Worm (Caenorhabditis elegans): Measurements from ENCODE around the gene W07G4.7.

The W07G4.7 gene

DNA sequence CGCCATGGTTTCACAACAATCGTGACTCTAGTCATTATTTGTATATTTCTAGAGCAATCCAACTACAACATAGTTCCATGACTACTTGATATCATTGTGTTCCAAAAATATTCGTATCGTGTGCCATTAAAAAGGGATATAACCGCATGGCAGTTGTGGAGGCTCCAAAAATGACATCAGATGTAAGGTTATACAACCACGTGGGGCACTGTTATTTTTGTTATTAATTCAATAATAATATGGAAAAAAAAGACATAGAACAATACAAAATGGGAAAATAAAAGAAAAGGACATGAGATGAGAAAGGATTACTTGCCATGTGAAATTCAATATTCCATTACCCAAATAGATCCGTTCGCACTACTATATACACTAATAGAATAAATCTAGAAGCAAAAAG lies 40.9 kb upstream of the W07G4.7 start:
- TF ChIP-seq lin-13 (GFP tag; optimal IDR thresholded peaks at IDR 0.05) (no peak), peb-1 (tag; optimal IDR thresholded peaks at IDR 0.05) (no peak), lin-39 (tag; optimal IDR thresholded peaks at IDR 0.05) (no peak), nhr-12 (tag; optimal IDR thresholded peaks at IDR 0.05) (no peak), blmp-1 (tag; optimal IDR thresholded peaks at IDR 0.05; ENCODE audit: insufficient read depth) (no peak), gmeb-1 (tag; optimal IDR thresholded peaks at IDR 0.05) (no peak), crh-2 (tag; optimal IDR thresholded peaks at IDR 0.05) (no peak)

DNA sequence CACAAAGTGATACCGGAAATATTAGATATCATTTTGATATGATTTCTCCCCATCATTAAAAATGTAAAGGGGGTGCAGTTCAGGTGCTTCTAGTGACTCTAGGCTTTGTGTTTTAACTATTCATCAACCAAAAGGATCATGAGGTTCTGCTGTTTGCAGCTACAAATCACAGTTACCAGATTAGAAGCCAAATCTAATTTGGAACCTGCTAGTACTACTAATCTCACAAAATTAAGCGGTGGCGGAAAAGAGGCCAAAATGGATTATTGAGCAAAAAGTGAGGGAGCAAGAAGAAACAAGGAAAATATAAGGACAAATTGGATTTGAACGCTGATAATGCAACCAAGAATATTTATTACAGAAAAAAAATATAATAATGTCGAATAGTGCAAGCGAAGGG lies 39.6 kb upstream of the W07G4.7 start:
- no peak for TF ChIP-seq snpc-4 (tag; optimal IDR thresholded peaks at IDR 0.05)
- TF ChIP-seq mab-5 (tag; optimal IDR thresholded peaks at IDR 0.05): no peak
- no peak for TF ChIP-seq C34F6.9 (tag; optimal IDR thresholded peaks at IDR 0.05)

DNA sequence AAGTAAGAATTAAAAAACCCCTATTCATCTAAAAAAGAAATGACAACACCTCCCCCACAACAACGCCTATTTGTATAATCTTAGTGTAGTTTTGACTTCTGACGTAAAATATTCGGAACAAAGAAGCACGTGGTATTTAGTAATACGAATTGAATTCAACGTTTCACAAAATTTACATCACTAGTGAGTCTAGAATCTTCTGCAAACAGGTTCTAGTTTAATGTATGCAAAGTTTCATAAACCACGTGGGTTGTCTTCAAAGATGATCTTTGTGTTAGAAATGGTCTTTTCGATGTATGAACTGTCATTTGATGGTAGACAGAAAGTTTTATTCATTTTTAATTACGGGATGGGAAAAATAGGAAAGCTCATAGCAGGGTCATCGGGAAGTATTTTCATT lies 38.6 kb upstream of the W07G4.7 start:
- TF ChIP-seq R02D3.7 (tag; optimal IDR thresholded peaks at IDR 0.05) (no peak), nhr-23 (tag; optimal IDR thresholded peaks at IDR 0.05) (no peak), nhr-25 (tag; optimal IDR thresholded peaks at IDR 0.05) (peak; percentile 51)

DNA sequence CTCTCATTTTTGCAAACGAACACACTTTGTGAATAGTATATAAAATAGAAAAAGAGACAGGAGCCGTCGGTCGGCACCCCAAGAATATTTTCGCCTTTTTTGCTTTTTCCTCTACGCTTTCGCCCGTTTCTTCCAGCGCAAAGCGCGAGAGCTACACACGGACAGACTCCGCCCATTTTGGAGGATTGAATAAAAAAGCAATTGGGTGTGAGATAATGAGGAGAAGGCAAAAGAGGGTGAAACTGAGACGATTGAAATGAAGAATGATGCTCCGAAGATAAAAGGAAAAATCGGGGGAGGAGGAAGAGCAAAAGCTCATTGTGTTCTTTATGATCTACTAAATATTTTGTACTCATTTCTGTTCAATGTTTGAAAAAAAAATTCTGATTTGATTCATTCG lies 36.5 kb upstream of the W07G4.7 start, which contains the start of gene C34B4.3:
C34B4.3 (minus strand) TSS at position 101 of the 400 bp plus-strand sequence.
- TF ChIP-seq nhr-12 (tag; optimal IDR thresholded peaks at IDR 0.05) (no peak), crh-2 (tag; optimal IDR thresholded peaks at IDR 0.05) (no peak), nhr-23 (tag; optimal IDR thresholded peaks at IDR 0.05) (no peak), lsy-2 (tag; optimal IDR thresholded peaks at IDR 0.05) (no peak), ztf-11 (tag; optimal IDR thresholded peaks at IDR 0.05) (no peak), elt-3 (tag; optimal IDR thresholded peaks at IDR 0.05) (no peak), peb-1 (tag; optimal IDR thresholded peaks at IDR 0.05) (no peak), ztf-4 (tag; optimal IDR thresholded peaks at IDR 0.05) (no peak), gmeb-1 (tag; optimal IDR thresholded peaks at IDR 0.05) (no peak), nhr-6 (tag; optimal IDR thresholded peaks at IDR 0.05) (no peak), aly-2 (tag; optimal IDR thresholded peaks at IDR 0.05) (no peak), nhr-21 (tag; optimal IDR thresholded peaks at IDR 0.05) (no peak), lin-11 (tag; optimal IDR thresholded peaks at IDR 0.05) (no peak), zag-1 (tag; optimal IDR thresholded peaks at IDR 0.05) (no peak), nhr-25 (tag; optimal IDR thresholded peaks at IDR 0.05) (no peak), ceh-16 (tag; optimal IDR thresholded peaks at IDR 0.05) (no peak)

- TF ChIP-seq nhr-21 (tag; optimal IDR thresholded peaks at IDR 0.05) (no peak), gmeb-1 (tag; optimal IDR thresholded peaks at IDR 0.05) (no peak), nhr-77 (tag; optimal IDR thresholded peaks at IDR 0.05) (no peak), elt-1 (tag; optimal IDR thresholded peaks at IDR 0.05) (no peak), egl-27 (tag; optimal IDR thresholded peaks at IDR 0.05) (no peak), mbf-1 (tag; optimal IDR thresholded peaks at IDR 0.05) (no peak), crh-2 (tag; optimal IDR thresholded peaks at IDR 0.05) (no peak)
Measured at ce11 chrV:13070278-13070677, 35.8 kb upstream of the W07G4.7 start.

DNA sequence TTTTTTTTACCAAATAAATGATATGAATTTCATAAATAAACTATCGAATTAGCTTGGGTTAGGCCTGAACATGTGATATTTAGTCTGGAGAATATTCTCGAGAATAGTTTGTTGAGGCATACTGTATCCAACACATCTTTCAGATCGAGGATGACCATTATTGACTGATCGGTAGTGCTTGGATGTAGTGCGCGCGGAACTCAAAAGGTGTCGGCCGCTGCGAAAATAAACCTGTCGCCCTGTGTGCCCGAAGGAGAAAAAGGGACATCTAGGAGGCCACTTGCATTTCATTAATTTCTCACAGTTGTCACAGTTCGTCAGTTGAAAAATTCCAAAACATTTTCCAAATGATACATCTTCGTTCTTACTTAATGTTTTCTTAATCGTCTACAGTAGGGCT lies 29.7 kb upstream of the W07G4.7 start:
- TF ChIP-seq peb-1 (tag; optimal IDR thresholded peaks at IDR 0.05) (no peak), ztf-1 (GFP tag; conservative IDR thresholded peaks at IDR 0.05) (no peak), snpc-4 (tag; optimal IDR thresholded peaks at IDR 0.05) (no peak), alr-1 (tag; optimal IDR thresholded peaks at IDR 0.05) (no peak), Y55F3AM.14 (GFP tag; optimal IDR thresholded peaks at IDR 0.05) (no peak), C34F6.9 (tag; optimal IDR thresholded peaks at IDR 0.05) (no peak), nhr-77 (tag; optimal IDR thresholded peaks at IDR 0.05) (no peak), zag-1 (tag; optimal IDR thresholded peaks at IDR 0.05) (no peak), unc-39 (tag; optimal IDR thresholded peaks at IDR 0.05) (no peak), ZK546.5 (tag; optimal IDR thresholded peaks at IDR 0.05) (no peak), lin-13 (GFP tag; optimal IDR thresholded peaks at IDR 0.05) (no peak)

ce11 chrV:13063402-13063801 lies 28.9 kb upstream of the W07G4.7 start:
- no peak for TF ChIP-seq alr-1 (tag; optimal IDR thresholded peaks at IDR 0.05)
- no peak for TF ChIP-seq unc-55 (GFP tag; optimal IDR thresholded peaks at IDR 0.05)
- no peak for TF ChIP-seq nhr-11 (tag; optimal IDR thresholded peaks at IDR 0.05)
- no peak for TF ChIP-seq unc-39 (tag; optimal IDR thresholded peaks at IDR 0.05)
- no peak for TF ChIP-seq elt-3 (tag; optimal IDR thresholded peaks at IDR 0.05)
- TF ChIP-seq ZK546.5 (tag; optimal IDR thresholded peaks at IDR 0.05): no peak
- no peak for TF ChIP-seq sma-3 (GFP tag; optimal IDR thresholded peaks at IDR 0.05)
- no peak for TF ChIP-seq nhr-25 (tag; optimal IDR thresholded peaks at IDR 0.05)
- no peak for TF ChIP-seq gmeb-1 (tag; optimal IDR thresholded peaks at IDR 0.05)
- TF ChIP-seq fos-1 (tag; optimal IDR thresholded peaks at IDR 0.05): no peak
- TF ChIP-seq sem-4 (tag; optimal IDR thresholded peaks at IDR 0.05): no peak
- TF ChIP-seq sma-9 (GFP tag; optimal IDR thresholded peaks at IDR 0.05): no peak
- no peak for TF ChIP-seq sma-9 (tag; optimal IDR thresholded peaks at IDR 0.05)
- TF ChIP-seq R02D3.7 (tag; optimal IDR thresholded peaks at IDR 0.05): no peak
- no peak for TF ChIP-seq ztf-1 (GFP tag; conservative IDR thresholded peaks at IDR 0.05)
- no peak for TF ChIP-seq mbf-1 (tag; optimal IDR thresholded peaks at IDR 0.05)
- TF ChIP-seq lin-13 (GFP tag; optimal IDR thresholded peaks at IDR 0.05): no peak
- no peak for TF ChIP-seq peb-1 (tag; optimal IDR thresholded peaks at IDR 0.05)

Measured in whole organism, L2 larva.